Worm (Caenorhabditis elegans): ENCODE results near the gene str-38.
"Not testable (repeated sequence)": the region's sequence is repeated elsewhere in the genome, so short reads cannot be mapped to it uniquely, and the experiment has no call there.

ce11 chrV:15752941-15753340, 20.8 kb upstream of the str-38 start, which contains the start of gene str-5:
- TF ChIP-seq lsy-2 (tag; optimal IDR thresholded peaks at IDR 0.05); elt-3 (tag; optimal IDR thresholded peaks at IDR 0.05); unc-39 (tag; optimal IDR thresholded peaks at IDR 0.05); nhr-12 (tag; optimal IDR thresholded peaks at IDR 0.05); elt-1 (tag; optimal IDR thresholded peaks at IDR 0.05; ENCODE audit: borderline replicate concordance, insufficient read depth); unc-62 (GFP tag; optimal IDR thresholded peaks at IDR 0.05); mep-1 (tag; optimal IDR thresholded peaks at IDR 0.05); ceh-43 (GFP tag; optimal IDR thresholded peaks at IDR 0.05): not testable (repeated sequence)

Measured in whole organism, mixed stage, embryonic.